Worm (Caenorhabditis elegans): ENCODE measurements around the gene ifb-2.

DNA sequence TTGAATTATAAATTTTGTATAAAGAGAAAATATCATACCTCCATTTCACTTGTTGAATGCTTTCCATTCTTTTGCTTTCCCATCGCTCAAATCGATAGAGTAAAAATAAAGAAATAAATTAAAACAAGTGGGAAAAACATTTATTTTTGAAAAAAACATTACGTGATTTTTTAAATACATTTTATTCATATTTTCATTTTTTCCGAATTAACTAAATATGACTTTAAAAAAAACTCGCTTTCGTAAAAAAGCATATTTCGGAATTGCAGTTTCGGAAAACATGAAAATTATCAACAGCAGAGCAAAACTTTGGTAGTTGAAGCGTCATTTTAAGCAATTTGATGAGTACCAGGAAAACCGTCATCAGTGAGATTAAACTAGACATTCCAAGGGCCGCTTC is 49.6 kb downstream of the ifb-2 start, which contains the start of gene K05F1.8:
- TF ChIP-seq unc-55 (GFP tag; optimal IDR thresholded peaks at IDR 0.05) (no peak), ztf-1 (GFP tag; conservative IDR thresholded peaks at IDR 0.05) (no peak), blmp-1 (tag; optimal IDR thresholded peaks at IDR 0.05; ENCODE audit: insufficient read depth) (no peak), lsy-2 (tag; optimal IDR thresholded peaks at IDR 0.05) (no peak)
